Worm (Caenorhabditis elegans) whole organism, L4/young adult: ENCODE results near the gene R02D5.10.

Source experiments
- W03F9.2 ChIP-seq: fragments of 150-350 bp; optimal IDR thresholded peaks from 2 replicates; lab custom pipeline; 2014; ENCODE audit warnings: missing biosample characterization, missing genetic modification characterization
- dao-5 ChIP-seq: sonication (generic microtip); optimal IDR thresholded peaks from 2 replicates; lab custom pipeline; 2016; ENCODE audit warnings: missing genotype, missing genetic modification characterization, moderate library complexity, missing compliant biosample characterization
- him-1 ChIP-seq: sonication (generic microtip); optimal IDR thresholded peaks from 2 replicates; lab custom pipeline; 2016; ENCODE audit warnings: missing genotype, missing genetic modification reagents, missing genetic modification characterization, missing compliant biosample characterization

ce11 chrV:14518010-14518409 lies 35.9 kb downstream of the R02D5.10 start, which contains the start of gene R02D5.6:
- TF ChIP-seq dao-5 (no peak), him-1 (tag; lab: Kevin White, UChicago) (no peak), W03F9.2 (tag; lab: Kevin White, UChicago) (no peak)
